Worm (Caenorhabditis elegans): ENCODE results near the gene slc-17.7.

ce11 chrV:9297332-9297731 lies 31.0 kb upstream of the slc-17.7 start, which contains the start of gene F44A2.5:
- TF ChIP-seq ceh-82 (tag; optimal IDR thresholded peaks at IDR 0.05) (no peak), ceh-20 (GFP tag; IDR thresholded peaks at IDR 0.05) (no peak), nhr-28 (tag; optimal IDR thresholded peaks at IDR 0.05) (no peak), nhr-77 (tag; optimal IDR thresholded peaks at IDR 0.05) (no peak), R02D3.7 (tag; optimal IDR thresholded peaks at IDR 0.05) (no peak), unc-62 (GFP tag; optimal IDR thresholded peaks at IDR 0.05 in 1 of 2) (no peak), unc-62 (tag; optimal IDR thresholded peaks at IDR 0.05) (no peak), dve-1 (tag; optimal IDR thresholded peaks at IDR 0.05; ENCODE audit: insufficient read depth) (no peak), mdt-29 (GFP tag; IDR thresholded peaks at IDR 0.05) (no peak), pha-4 (GFP tag; IDR thresholded peaks at IDR 0.05) (no peak), pha-4 (tag; optimal IDR thresholded peaks at IDR 0.05) (no peak), lir-3 (tag; optimal IDR thresholded peaks at IDR 0.05) (no peak), lin-39 (tag; optimal IDR thresholded peaks at IDR 0.05) (no peak), ama-1 (optimal IDR thresholded peaks at IDR 0.05) (no peak), D1046.2 (GFP tag; IDR thresholded peaks at IDR 0.05) (no peak)

Data from whole organism, L4 larva.